Fruit fly (Drosophila melanogaster) whole organism, adult: ENCODE results near the gene CkIIalpha-i3.

Experiments used
- CG11617 ChIP-seq: fragments of 200-800 bp; sonication (Bioruptor generic); optimal IDR thresholded peaks from 2 replicates; lab custom pipeline; 2017; ENCODE audit warnings: mild to moderate bottlenecking, missing biosample characterization, missing genetic modification reagents, missing genetic modification characterization
- CG12768 ChIP-seq: fragments of 200-800 bp; sonication (Bioruptor generic); optimal IDR thresholded peaks from 2 replicates; lab custom pipeline; 2017; ENCODE audit warnings: missing biosample characterization, missing genetic modification characterization, mild to moderate bottlenecking, moderate library complexity, missing genetic modification reagents
- CG14711 ChIP-seq: fragments of 200-800 bp; sonication (Bioruptor generic); optimal IDR thresholded peaks from 2 replicates; lab custom pipeline; 2018; ENCODE audit warnings: missing biosample characterization, mild to moderate bottlenecking, missing genetic modification characterization, moderate library complexity
- CG1620 ChIP-seq: fragments of 200-800 bp; sonication (Bioruptor generic); optimal IDR thresholded peaks from 2 replicates; lab custom pipeline; 2016; ENCODE audit warnings: missing biosample characterization, missing genetic modification characterization
- CG33017 ChIP-seq: fragments of 200-800 bp; sonication (Bioruptor generic); optimal IDR thresholded peaks from 2 replicates; lab custom pipeline; 2018; ENCODE audit warnings: missing biosample characterization, mild to moderate bottlenecking, missing genetic modification characterization, moderate library complexity
- CG5204 ChIP-seq: fragments of 200-800 bp; sonication (Bioruptor generic); optimal IDR thresholded peaks from 2 replicates; lab custom pipeline; 2016; ENCODE audit warnings: missing biosample characterization, missing genetic modification characterization
- CG7045 ChIP-seq: fragments of 200-800 bp; sonication (Bioruptor generic); optimal IDR thresholded peaks from 2 replicates; lab custom pipeline; 2017; ENCODE audit warnings: missing biosample characterization, mild to moderate bottlenecking, missing genetic modification characterization
- Clk ChIP-seq: fragments of 200-800 bp; sonication (Bioruptor generic); optimal IDR thresholded peaks from 2 replicates; lab custom pipeline; 2017; ENCODE audit warnings: missing biosample characterization, missing genetic modification characterization
- Crg-1 ChIP-seq: fragments of 200-800 bp; sonication (Bioruptor generic); optimal IDR thresholded peaks from 2 replicates; lab custom pipeline; 2016; ENCODE audit warnings: missing biosample characterization, missing genetic modification characterization
- Hr96 ChIP-seq: fragments of 200-800 bp; sonication (Bioruptor generic); optimal IDR thresholded peaks from 2 replicates; lab custom pipeline; 2016; ENCODE audit warnings: missing biosample characterization, missing genetic modification characterization
- Mnt ChIP-seq: fragments of 200-800 bp; sonication (Bioruptor generic); optimal IDR thresholded peaks from 2 replicates; lab custom pipeline; 2016; ENCODE audit warnings: missing biosample characterization, mild to moderate bottlenecking, missing genetic modification characterization
- bab1 ChIP-seq: fragments of 200-800 bp; sonication (Bioruptor generic); optimal IDR thresholded peaks from 3 replicates; lab custom pipeline; 2019; ENCODE audit warnings: missing biosample characterization, mild to moderate bottlenecking, missing genetic modification characterization, moderate library complexity
- cic ChIP-seq: fragments of 200-800 bp; sonication (Bioruptor generic); optimal IDR thresholded peaks from 2 replicates; lab custom pipeline; 2017; ENCODE audit warnings: missing biosample characterization, mild to moderate bottlenecking, missing genetic modification characterization, moderate library complexity
- cnc ChIP-seq, 2 experiments: fragments of >200 bp; optimal IDR thresholded peaks; 2 replicates each; lab custom pipeline; 2017
- kay ChIP-seq: fragments of 200-800 bp; sonication (Bioruptor generic); peaks from one replicate; lab custom pipeline; 2016; ENCODE audit warnings: missing biosample characterization, missing genetic modification characterization, borderline replicate concordance
- ovo ChIP-seq: fragments of 200-800 bp; sonication (Bioruptor generic); optimal IDR thresholded peaks from 2 replicates; lab custom pipeline; 2016; ENCODE audit warnings: missing biosample characterization, missing genetic modification characterization
- pad ChIP-seq: fragments of 200-800 bp; sonication (Bioruptor generic); optimal IDR thresholded peaks from 3 replicates; lab custom pipeline; 2017; ENCODE audit warnings: missing biosample characterization, missing genetic modification characterization, mild to moderate bottlenecking, moderate library complexity, missing genetic modification reagents
- tj ChIP-seq: fragments of 200-800 bp; sonication (Bioruptor generic); optimal IDR thresholded peaks from 3 replicates; lab custom pipeline; 2017; ENCODE audit warnings: missing biosample characterization, mild to moderate bottlenecking, missing genetic modification characterization, moderate library complexity
- toe ChIP-seq: fragments of 200-800 bp; sonication (Bioruptor generic); optimal IDR thresholded peaks from 2 replicates; lab custom pipeline; 2016; ENCODE audit warnings: missing biosample characterization, missing genetic modification characterization

Gene CkIIalpha-i3

DNA sequence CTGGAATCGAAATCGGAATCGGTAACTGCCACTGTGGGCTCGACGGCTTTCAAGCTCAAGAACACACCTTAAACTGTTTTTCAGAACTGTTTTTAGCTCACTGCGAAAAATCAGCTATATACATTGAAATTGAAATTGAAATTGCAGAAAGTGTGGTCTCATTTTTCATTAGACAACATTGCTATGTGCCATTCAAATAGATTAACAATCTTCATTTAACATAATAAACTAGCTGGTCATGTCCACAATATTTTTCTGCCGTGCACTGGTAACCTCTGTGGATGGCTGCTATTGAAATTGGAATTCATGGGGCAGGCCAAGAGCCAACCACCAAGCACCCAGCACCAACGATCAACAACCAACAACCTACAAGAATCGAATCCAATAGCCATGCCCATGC is 25.5 kb upstream of the CkIIalpha-i3 start:
- TF ChIP-seq CG14711 (tag; lab: Kevin White, UChicago) (no peak), CG1620 (no peak), kay (no peak), pad (GFP tag; lab: Kevin White, UChicago) (no peak), bab1 (GFP tag; lab: Kevin White, UChicago) (no peak), Mnt (GFP tag; lab: Kevin White, UChicago) (no peak), toe (GFP tag; lab: Kevin White, UChicago) (no peak), Clk (no peak), tj (no peak), cic (no peak), CG12768 (GFP tag; lab: Kevin White, UChicago) (no peak), CG11617 (GFP tag; lab: Kevin White, UChicago) (no peak), cnc (optimal IDR thresholded peaks at IDR 0.05; lab: Kevin White, UChicago) (no peak), Crg-1 (GFP tag; lab: Kevin White, UChicago) (no peak), CG7045 (GFP tag; lab: Kevin White, UChicago) (no peak), CG5204 (GFP tag; lab: Kevin White, UChicago) (no peak)

DNA sequence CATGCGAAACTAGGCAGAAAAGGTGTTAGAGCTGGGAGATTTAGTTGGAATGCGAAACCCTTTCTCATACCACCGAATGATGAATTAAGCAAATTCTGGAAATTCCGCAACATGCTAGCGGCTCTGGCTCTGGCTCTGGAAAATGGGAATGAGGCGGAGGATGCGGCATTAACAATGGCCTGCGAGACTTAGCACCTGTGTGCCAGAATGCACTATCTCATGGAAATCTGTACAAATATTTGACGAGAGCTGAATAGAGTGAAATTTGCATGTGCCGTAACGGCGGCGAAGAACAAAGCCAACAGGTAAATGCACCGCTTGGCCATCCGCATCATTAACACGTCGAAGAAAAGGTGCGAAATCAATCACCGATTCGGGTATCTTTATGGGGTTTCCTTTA is 24.9 kb upstream of the CkIIalpha-i3 start:
- no peak for TF ChIP-seq cic
- no peak for TF ChIP-seq Clk
- no peak for TF ChIP-seq Hr96
- TF ChIP-seq pad (GFP tag; lab: Kevin White, UChicago), result no peak
- no peak for TF ChIP-seq bab1 (GFP tag; lab: Kevin White, UChicago)

DNA sequence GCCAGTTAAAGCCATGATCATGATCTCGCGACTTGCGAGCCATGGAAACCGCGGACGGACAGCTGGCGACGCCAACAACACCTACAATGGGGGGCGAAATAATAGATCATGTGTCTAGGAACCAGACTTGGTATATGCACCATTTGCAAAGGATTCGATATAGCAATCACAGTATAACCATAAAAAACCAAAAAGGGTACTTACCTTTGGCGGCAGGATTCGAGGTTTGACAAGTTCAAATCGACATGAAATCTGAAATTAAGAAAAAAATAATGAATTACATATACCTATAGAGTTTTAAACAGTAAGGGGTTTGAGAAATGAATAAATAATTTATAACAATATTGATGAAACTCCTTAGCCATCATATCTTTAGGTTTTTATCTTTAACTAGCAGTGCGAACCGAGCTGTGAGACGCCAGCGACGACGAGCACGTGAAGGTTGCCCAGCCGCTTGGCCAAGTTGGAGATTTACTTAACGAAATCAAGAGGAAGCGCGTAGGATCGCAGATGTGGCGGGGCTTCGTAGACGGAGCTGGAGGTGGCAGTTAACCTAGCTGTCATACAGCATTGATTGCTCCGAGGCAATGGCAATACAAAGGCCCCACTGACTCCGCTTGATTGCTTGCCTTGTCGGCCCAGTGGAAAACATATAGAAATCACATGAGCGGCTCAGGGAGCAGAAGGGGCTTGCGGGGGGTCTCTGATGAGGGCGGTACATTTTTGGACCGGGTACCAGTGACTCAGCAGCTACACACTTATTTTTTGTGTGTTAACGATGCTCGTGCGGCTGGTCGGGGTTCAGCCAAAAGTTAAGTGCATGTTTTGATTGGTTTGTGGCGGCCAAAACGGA is 23.7 kb upstream of the CkIIalpha-i3 start:
- TF ChIP-seq Crg-1 (GFP tag; lab: Kevin White, UChicago) (no peak), pad (GFP tag; lab: Kevin White, UChicago) (no peak), cic (no peak), CG33017 (tag; lab: Kevin White, UChicago) (no peak), CG12768 (GFP tag; lab: Kevin White, UChicago) (no peak)

DNA sequence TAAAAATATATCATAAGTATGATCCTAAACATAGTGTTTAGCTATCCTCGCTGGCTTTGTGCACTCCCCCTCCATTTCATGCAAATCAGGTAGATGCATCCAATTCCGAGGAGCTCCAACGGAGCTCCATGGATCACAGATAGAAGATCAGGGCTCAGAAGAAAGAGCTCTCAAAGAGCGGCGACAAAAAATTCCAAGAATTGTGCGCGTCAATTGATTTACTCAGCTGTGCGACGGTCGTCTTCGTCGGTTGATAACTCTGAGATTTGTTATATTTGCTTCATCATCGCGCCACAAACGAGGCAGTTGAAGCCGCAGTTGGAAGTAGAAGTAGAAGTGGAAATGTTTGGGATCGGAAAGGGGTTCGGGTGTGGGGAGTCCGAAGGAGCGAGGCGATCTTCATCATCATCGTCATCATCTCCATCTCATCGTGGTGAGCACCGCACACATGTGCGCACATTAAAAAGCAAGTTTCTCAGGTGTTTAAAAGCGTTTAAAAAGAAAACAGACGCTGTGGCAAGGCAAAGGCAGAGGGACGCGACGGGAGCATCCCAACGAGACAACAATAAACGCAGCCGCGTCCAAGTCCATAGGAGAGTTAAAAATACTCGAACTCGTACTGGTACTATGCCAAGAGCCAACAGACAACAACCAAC is 22.9 kb upstream of the CkIIalpha-i3 start:
- TF ChIP-seq CG7045 (GFP tag; lab: Kevin White, UChicago) (no peak), pad (GFP tag; lab: Kevin White, UChicago) (no peak), bab1 (GFP tag; lab: Kevin White, UChicago) (no peak), CG14711 (tag; lab: Kevin White, UChicago) (no peak), cnc (optimal IDR thresholded peaks at IDR 0.05; lab: Kevin White, UChicago) (no peak), kay (no peak), cic (no peak), CG12768 (GFP tag; lab: Kevin White, UChicago) (no peak), CG1620 (no peak), ovo (GFP tag; lab: Kevin White, UChicago) (no peak), CG11617 (GFP tag; lab: Kevin White, UChicago) (no peak), Clk (no peak), Hr96 (no peak), tj (no peak), CG5204 (GFP tag; lab: Kevin White, UChicago) (no peak), toe (GFP tag; lab: Kevin White, UChicago) (no peak), Crg-1 (GFP tag; lab: Kevin White, UChicago) (no peak)

DNA sequence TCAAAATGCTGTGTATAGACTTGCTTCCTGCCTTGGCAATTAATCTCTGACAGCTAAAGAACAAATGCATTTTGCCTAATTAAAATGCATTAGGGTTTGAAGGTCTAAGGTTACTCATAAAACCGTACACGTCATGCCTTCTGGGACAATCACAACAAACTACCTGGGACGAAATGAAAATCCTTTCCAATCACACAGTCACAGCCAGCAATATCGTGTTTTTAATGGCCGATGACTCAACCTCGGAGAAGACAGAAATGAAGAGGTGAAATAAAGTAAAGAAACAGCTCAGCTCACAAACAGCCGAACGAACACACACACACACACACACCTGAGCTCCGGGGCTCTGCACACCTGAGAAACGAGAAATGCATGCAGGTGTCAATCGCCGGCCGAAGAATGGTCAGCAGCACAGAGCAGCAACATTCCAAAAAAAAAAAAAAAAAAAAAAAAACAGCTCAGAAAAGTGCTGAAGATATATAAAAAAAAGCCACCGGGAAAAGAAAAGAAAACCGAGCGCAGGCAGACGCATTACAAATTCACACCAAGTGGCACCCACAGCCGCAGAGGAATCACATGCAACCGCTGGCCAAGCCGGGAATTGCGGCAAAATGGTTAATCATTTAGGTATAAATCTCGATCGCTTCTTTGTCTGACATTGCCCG is 22.0 kb upstream of the CkIIalpha-i3 start:
- TF ChIP-seq tj (peak; percentile 68), bab1 (GFP tag; lab: Kevin White, UChicago) (no peak)

DNA sequence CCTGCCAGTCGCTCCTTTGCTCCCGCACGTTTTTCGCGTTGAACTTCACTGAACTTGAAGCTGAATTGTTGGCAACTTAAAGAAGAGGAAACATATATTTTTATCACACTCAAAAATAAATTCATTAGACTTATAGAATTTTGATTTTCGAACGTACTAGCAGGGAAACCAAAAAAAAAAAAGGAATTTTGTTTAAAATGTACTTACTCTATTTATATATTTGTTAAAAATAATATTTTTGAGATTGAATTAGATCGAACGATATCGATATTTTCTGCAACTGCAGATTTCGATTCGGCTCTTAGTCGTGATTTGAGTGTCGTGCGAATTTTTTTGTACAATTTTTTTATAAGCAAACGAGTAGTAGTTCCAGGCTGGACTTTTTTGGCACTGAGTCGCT is 21.1 kb upstream of the CkIIalpha-i3 start:
- no peak for TF ChIP-seq CG11617 (GFP tag; lab: Kevin White, UChicago)
- TF ChIP-seq Crg-1 (GFP tag; lab: Kevin White, UChicago), result no peak
- TF ChIP-seq kay, result peak; percentile 20

DNA sequence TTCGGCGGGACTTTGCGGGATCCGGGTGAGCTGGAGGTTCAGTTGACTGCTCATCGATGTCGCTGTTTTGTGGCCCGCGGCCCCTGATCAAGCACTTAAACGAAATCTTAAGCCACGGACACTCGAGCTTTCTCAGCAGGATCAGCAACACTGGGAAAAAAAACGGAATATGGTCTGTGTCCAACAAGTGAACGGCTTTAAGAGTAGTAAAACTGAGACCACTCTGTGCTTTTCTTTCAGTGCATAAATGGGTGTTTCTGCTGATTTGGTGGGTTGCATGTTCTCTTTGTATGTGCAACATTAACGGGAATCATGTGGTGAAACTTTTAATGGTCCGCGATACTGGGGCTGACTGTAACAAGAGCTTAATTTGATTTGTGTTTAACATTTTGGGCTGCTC is 18.9 kb upstream of the CkIIalpha-i3 start:
- TF ChIP-seq bab1 (GFP tag; lab: Kevin White, UChicago), result no peak
